Fruit fly (Drosophila melanogaster) whole organism, wandering third instar larva: ENCODE measurements around the gene CG5255.
A peak's percentile ranks its signal among the peaks of the same experiment; 100 is the strongest.

Experiments
- Myc ChIP-seq: fragments of >200 bp; optimal IDR thresholded peaks from 2 replicates; lab custom pipeline; 2017
- Vsx2 ChIP-seq: fragments of 200-300, 225-300 bp; sonication (Bioruptor generic); optimal IDR thresholded peaks from 2 replicates; lab custom pipeline; 2018; ENCODE audit warnings: missing biosample characterization, missing genetic modification characterization; ENCODE audit not compliant: partially characterized antibody
- h ChIP-seq: fragments of 200-800 bp; sonication (Bioruptor generic); optimal IDR thresholded peaks from 3 replicates; lab custom pipeline; 2016; ENCODE audit warnings: missing biosample characterization, mild to moderate bottlenecking, missing genetic modification characterization

DNA sequence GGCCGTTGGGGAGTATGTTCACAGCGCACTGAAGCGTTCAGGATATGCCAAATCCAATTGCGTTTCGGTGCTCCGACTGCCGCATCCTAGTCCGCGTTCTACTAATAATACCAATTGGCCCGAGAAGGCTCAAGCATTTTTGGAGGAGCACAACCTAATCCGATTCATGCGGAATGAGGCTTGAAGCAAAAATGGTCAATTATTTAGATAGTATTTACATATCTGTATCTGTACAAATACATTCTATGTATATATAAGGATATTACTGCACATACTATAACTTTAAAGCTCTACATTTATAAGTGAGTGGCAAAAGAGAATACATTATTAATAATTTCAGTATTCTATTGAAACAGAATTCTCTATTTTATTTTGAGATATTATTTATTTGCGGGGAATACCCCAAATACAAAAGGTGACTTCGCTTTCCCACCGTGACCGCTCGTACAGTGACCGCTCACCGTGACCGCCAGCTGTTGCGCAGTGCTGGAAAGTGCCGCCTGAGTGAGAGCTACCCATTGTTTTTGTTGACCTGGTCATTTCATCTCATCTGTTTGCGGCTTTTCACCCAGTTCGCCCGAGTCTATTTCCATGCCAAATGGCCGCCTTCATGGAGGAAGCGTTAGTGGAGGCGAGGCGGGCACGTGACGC is 13.8 kb downstream of the CG5255 start, which contains the start of gene CG5292:
- peak; percentile 34 for TF ChIP-seq Myc (lab: Kevin White, UChicago)
- TF ChIP-seq Vsx2 (GFP tag; lab: Kevin White, UChicago) = no peak
- TF ChIP-seq h (GFP tag; lab: Kevin White, UChicago) = peak; percentile 72
